Worm (Caenorhabditis elegans) whole organism, L3 larva: ENCODE data around the gene F38E9.6.

Experiments used
- R02D3.7 ChIP-seq: fragments of 150-350 bp; optimal IDR thresholded peaks from 2 replicates; lab custom pipeline; 2014; ENCODE audit warnings: missing biosample characterization, missing genetic modification characterization
- ZK546.5 ChIP-seq: sonication (generic microtip); optimal IDR thresholded peaks from 2 replicates; lab custom pipeline; 2017; ENCODE audit warnings: missing biosample characterization, missing genetic modification characterization
- aly-2 ChIP-seq: fragments of 150-350 bp; optimal IDR thresholded peaks from 2 replicates; lab custom pipeline; 2014; ENCODE audit warnings: missing biosample characterization, missing genetic modification characterization
- ama-1 ChIP-seq: fragments of 150-350 bp; optimal IDR thresholded peaks from 2 replicates; lab custom pipeline; 2018
- ceh-16 ChIP-seq: sonication (generic microtip); optimal IDR thresholded peaks from 2 replicates; lab custom pipeline; 2017; ENCODE audit warnings: missing biosample characterization, missing genetic modification characterization
- ceh-28 ChIP-seq: fragments of 150-350 bp; optimal IDR thresholded peaks from 2 replicates; lab custom pipeline; 2014; ENCODE audit warnings: missing biosample characterization, missing genetic modification reagents, missing genetic modification characterization
- ceh-82 ChIP-seq: fragments of 150-350 bp; optimal IDR thresholded peaks from 2 replicates; lab custom pipeline; 2014; ENCODE audit warnings: missing biosample characterization, missing genetic modification characterization
- ceh-9 ChIP-seq: sonication (generic microtip); optimal IDR thresholded peaks from 2 replicates; lab custom pipeline; 2018; ENCODE audit warnings: missing biosample characterization, missing genetic modification characterization
- daf-12 ChIP-seq: fragments of 150-350 bp; optimal IDR thresholded peaks from 2 replicates; lab custom pipeline; 2014; ENCODE audit warnings: missing biosample characterization, missing genetic modification reagents, missing genetic modification characterization
- egl-27 ChIP-seq: sonication (generic microtip); optimal IDR thresholded peaks from 4 replicates; lab custom pipeline; 2017; ENCODE audit warnings: missing biosample characterization, missing genetic modification reagents, missing genetic modification characterization
- egl-5 ChIP-seq: fragments of 150-350 bp; optimal IDR thresholded peaks from 2 replicates; lab custom pipeline; 2017; ENCODE audit warnings: missing biosample characterization, missing genetic modification reagents, missing genetic modification characterization, inconsistent platforms
- elt-1 ChIP-seq: fragments of 150-350 bp; optimal IDR thresholded peaks from 2 replicates; lab custom pipeline; 2014; ENCODE audit warnings: missing biosample characterization, missing genetic modification characterization
- elt-2 ChIP-seq: sonication (generic microtip); optimal IDR thresholded peaks from 2 replicates; lab custom pipeline; 2016; ENCODE audit warnings: missing genetic modification reagents, mild to moderate bottlenecking, missing genetic modification characterization, missing compliant biosample characterization
- elt-3 ChIP-seq, 3 experiments: fragments of 150-350 bp in 1 of 3; sonication (generic microtip) in 2 of 3; optimal IDR thresholded peaks; 2 replicates in 2 of 3; 4 replicates in 1 of 3; lab custom pipeline; 2014 to 2017; ENCODE audit warnings: missing biosample characterization in 3 of 3, missing genetic modification characterization in 3 of 3
- eor-1 ChIP-seq, 2 experiments: fragments of 150-350 bp; optimal IDR thresholded peaks; 2 replicates each; lab custom pipeline; 2014 to 2018; ENCODE audit warnings: missing biosample characterization in 2 of 2, missing genetic modification characterization in 2 of 2
- fkh-10 ChIP-seq: sonication (generic microtip); optimal IDR thresholded peaks from 2 replicates; lab custom pipeline; 2017; ENCODE audit warnings: missing biosample characterization, missing genetic modification reagents, missing genetic modification characterization
- fkh-2 ChIP-seq: fragments of 150-350 bp; optimal IDR thresholded peaks from 2 replicates; lab custom pipeline; 2014; ENCODE audit warnings: missing biosample characterization, missing genetic modification reagents, missing genetic modification characterization
- fos-1 ChIP-seq: fragments of 150-350 bp; optimal IDR thresholded peaks from 2 replicates; lab custom pipeline; 2014; ENCODE audit warnings: missing biosample characterization, missing genetic modification characterization
- hmg-11 ChIP-seq: sonication (generic microtip); optimal IDR thresholded peaks from 2 replicates; lab custom pipeline; 2016; ENCODE audit warnings: missing genetic modification characterization, missing compliant biosample characterization
- jun-1 ChIP-seq: fragments of 150-350 bp; optimal IDR thresholded peaks from 2 replicates; lab custom pipeline; 2014; ENCODE audit warnings: missing biosample characterization, missing genetic modification reagents, missing genetic modification characterization
- lin-15B ChIP-seq: fragments of 150-350 bp; optimal IDR thresholded peaks from 2 replicates; lab custom pipeline; 2014; ENCODE audit warnings: missing biosample characterization, missing genetic modification characterization
- lin-39 ChIP-seq: fragments of 150-350 bp; optimal IDR thresholded peaks from 2 replicates; lab custom pipeline; 2018; ENCODE audit warnings: missing biosample characterization, missing genetic modification reagents, missing genetic modification characterization
- lsy-12 ChIP-seq: sonication (generic microtip); optimal IDR thresholded peaks from 2 replicates; lab custom pipeline; 2016; ENCODE audit warnings: mild to moderate bottlenecking, missing genetic modification characterization, missing compliant biosample characterization
- mdl-1 ChIP-seq: fragments of 150-350 bp; optimal IDR thresholded peaks from 2 replicates; lab custom pipeline; 2014; ENCODE audit warnings: missing biosample characterization, missing genetic modification characterization
- mml-1 ChIP-seq: fragments of 150-350 bp; sonication (generic microtip); optimal IDR thresholded peaks from 3 replicates; lab custom pipeline; 2014; ENCODE audit warnings: missing biosample characterization, missing genetic modification characterization
- nfya-1 ChIP-seq: sonication (generic microtip); optimal IDR thresholded peaks from 2 replicates; lab custom pipeline; 2017; ENCODE audit warnings: missing genetic modification characterization, mild to moderate bottlenecking, missing compliant biosample characterization, antibody characterized with exemption, moderate library complexity; ENCODE audit not compliant: insufficient read depth
- nhr-11 ChIP-seq: fragments of 150-350 bp; optimal IDR thresholded peaks from 2 replicates; lab custom pipeline; 2014; ENCODE audit warnings: missing biosample characterization, missing genetic modification characterization
- nhr-12 ChIP-seq: fragments of 150-350 bp; optimal IDR thresholded peaks from 2 replicates; lab custom pipeline; 2014; ENCODE audit warnings: missing biosample characterization, missing genetic modification characterization
- nhr-23 ChIP-seq: fragments of 150-350 bp; optimal IDR thresholded peaks from 2 replicates; lab custom pipeline; 2014; ENCODE audit warnings: missing biosample characterization, missing genetic modification reagents, missing genetic modification characterization
- nhr-237 ChIP-seq: fragments of 150-350 bp; optimal IDR thresholded peaks from 2 replicates; lab custom pipeline; 2014; ENCODE audit warnings: missing biosample characterization, missing genetic modification characterization
- nhr-25 ChIP-seq: sonication (generic microtip); optimal IDR thresholded peaks from 2 replicates; lab custom pipeline; 2017; ENCODE audit warnings: missing biosample characterization, missing genetic modification characterization
- nhr-28 ChIP-seq: fragments of 150-350 bp; optimal IDR thresholded peaks from 2 replicates; lab custom pipeline; 2014; ENCODE audit warnings: missing biosample characterization, missing genetic modification characterization
- nhr-43 ChIP-seq: sonication (generic microtip); optimal IDR thresholded peaks from 2 replicates; lab custom pipeline; 2016; ENCODE audit warnings: mild to moderate bottlenecking, missing genetic modification characterization, missing compliant biosample characterization; ENCODE audit not compliant: poor library complexity, severe bottlenecking
- nhr-67 ChIP-seq: fragments of 150-350 bp; optimal IDR thresholded peaks from 2 replicates; lab custom pipeline; 2014; ENCODE audit warnings: missing biosample characterization, missing genetic modification characterization
- nhr-76 ChIP-seq: fragments of 150-350 bp; sonication (generic microtip); optimal IDR thresholded peaks from 5 replicates; lab custom pipeline; 2014; ENCODE audit warnings: missing biosample characterization, missing genetic modification characterization
- nhr-77 ChIP-seq: fragments of 150-350 bp; optimal IDR thresholded peaks from 2 replicates; lab custom pipeline; 2014; ENCODE audit warnings: missing biosample characterization, missing genetic modification characterization
- pha-4 ChIP-seq: fragments of 150-350 bp; optimal IDR thresholded peaks from 2 replicates; lab custom pipeline; 2014; ENCODE audit warnings: missing biosample characterization, missing genetic modification reagents, missing genetic modification characterization
- pqm-1 ChIP-seq: fragments of 150-350 bp; optimal IDR thresholded peaks from 2 replicates; lab custom pipeline; 2017; ENCODE audit warnings: missing biosample characterization, missing genetic modification characterization, inconsistent platforms
- sea-2 ChIP-seq: fragments of 150-350 bp; sonication (generic microtip); optimal IDR thresholded peaks from 4 replicates; lab custom pipeline; 2014; ENCODE audit warnings: missing biosample characterization, missing genetic modification reagents, missing genetic modification characterization
- skn-1 ChIP-seq: fragments of 150-350 bp; optimal IDR thresholded peaks from 2 replicates; lab custom pipeline; 2014; ENCODE audit warnings: missing biosample characterization, missing genetic modification characterization
- snpc-4 ChIP-seq: fragments of 150-350 bp; optimal IDR thresholded peaks from 2 replicates; lab custom pipeline; 2014; ENCODE audit warnings: missing biosample characterization, missing genetic modification characterization
- tbx-2 ChIP-seq: sonication (generic microtip); optimal IDR thresholded peaks from 2 replicates; lab custom pipeline; 2016; ENCODE audit warnings: mild to moderate bottlenecking, missing genetic modification characterization, missing compliant biosample characterization
- unc-39 ChIP-seq: sonication (generic microtip); optimal IDR thresholded peaks from 4 replicates; lab custom pipeline; 2017; ENCODE audit warnings: missing biosample characterization, missing genetic modification characterization
- unc-62 ChIP-seq: fragments of 150-350 bp; sonication (generic microtip); optimal IDR thresholded peaks from 4 replicates; lab custom pipeline; 2014; ENCODE audit warnings: missing biosample characterization, missing genetic modification reagents, missing genetic modification characterization
- zag-1 ChIP-seq: fragments of 150-350 bp; optimal IDR thresholded peaks from 2 replicates; lab custom pipeline; 2014; ENCODE audit warnings: missing biosample characterization, missing genetic modification characterization
- ztf-11 ChIP-seq: fragments of 150-350 bp; optimal IDR thresholded peaks from 2 replicates; lab custom pipeline; 2014; ENCODE audit warnings: missing biosample characterization, missing genetic modification characterization
- ztf-4 ChIP-seq: fragments of 150-350 bp; optimal IDR thresholded peaks from 2 replicates; lab custom pipeline; 2014; ENCODE audit warnings: missing biosample characterization, missing genetic modification characterization

Gene F38E9.6

ce11 chrX:16440949-16441348, 8.7 kb downstream of the F38E9.6 start:
- no peak for TF ChIP-seq nhr-28 (tag; lab: Kevin White, UChicago)
- TF ChIP-seq elt-3 (tag; optimal IDR thresholded peaks at IDR 0.05; lab: Kevin White, UChicago): no peak
- TF ChIP-seq mml-1 (tag; lab: Kevin White, UChicago): no peak
- TF ChIP-seq unc-62 (GFP tag; lab: Kevin White, UChicago): no peak
- TF ChIP-seq jun-1: no peak
- no peak for TF ChIP-seq unc-39 (tag; lab: Kevin White, UChicago)
- no peak for TF ChIP-seq R02D3.7 (tag; lab: Kevin White, UChicago)
- TF ChIP-seq zag-1: no peak
- no peak for TF ChIP-seq nhr-237 (tag; lab: Kevin White, UChicago)
- no peak for TF ChIP-seq ceh-82
- no peak for TF ChIP-seq pha-4

- no peak for TF ChIP-seq nfya-1 (tag; lab: Kevin White, UChicago)
- no peak for TF ChIP-seq aly-2 (tag; lab: Kevin White, UChicago)
- TF ChIP-seq nhr-77: no peak
- TF ChIP-seq pha-4: no peak
- no peak for TF ChIP-seq zag-1
- TF ChIP-seq nhr-67 (tag; lab: Kevin White, UChicago): no peak
- no peak for TF ChIP-seq ceh-16
- TF ChIP-seq ceh-9 (tag; lab: Kevin White, UChicago): no peak
- TF ChIP-seq ztf-4: no peak
- TF ChIP-seq fos-1 (tag; lab: Kevin White, UChicago): no peak
- no peak for TF ChIP-seq nhr-23 (tag; lab: Kevin White, UChicago)
- TF ChIP-seq egl-27 (tag; lab: Kevin White, UChicago): no peak
- no peak for TF ChIP-seq lin-15B (tag; lab: Kevin White, UChicago)
- no peak for TF ChIP-seq nhr-12 (tag; lab: Kevin White, UChicago)
These were observed 11.4 kb downstream of the F38E9.6 start for ce11 chrX:16443657-16444056.

- TF ChIP-seq hmg-11 (peak; percentile 90), snpc-4 (peak; percentile 66), nhr-23 (tag; lab: Kevin White, UChicago) (peak; percentile 56), ceh-9 (tag; lab: Kevin White, UChicago) (no peak), nhr-67 (tag; lab: Kevin White, UChicago) (no peak), lin-39 (tag; lab: Kevin White, UChicago) (peak; percentile 79), zag-1 (no peak), sea-2 (no peak), mdl-1 (tag; lab: Kevin White, UChicago) (peak; percentile 40), fkh-10 (GFP tag; lab: Kevin White, UChicago) (no peak), ceh-16 (no peak), nhr-43 (no peak), nhr-25 (tag; lab: Kevin White, UChicago) (peak; percentile 35), ztf-4 (peak; percentile 8), jun-1 (peak; percentile 9), fos-1 (tag; lab: Kevin White, UChicago) (no peak), unc-39 (tag; lab: Kevin White, UChicago) (no peak), aly-2 (tag; lab: Kevin White, UChicago) (no peak), eor-1 (tag; optimal IDR thresholded peaks at IDR 0.05; lab: Kevin White, UChicago) (no peak), nhr-76 (tag; lab: Kevin White, UChicago) (no peak), pqm-1 (tag; lab: Kevin White, UChicago) (peak; percentile 48), nfya-1 (tag; lab: Kevin White, UChicago) (peak; percentile 80), elt-3 (tag; optimal IDR thresholded peaks at IDR 0.05; lab: Kevin White, UChicago) (no peak), nhr-77 (no peak), lin-15B (tag; lab: Kevin White, UChicago) (peak; percentile 47), elt-2 (tag; lab: Kevin White, UChicago) (peak; percentile 61), ceh-82 (no peak), ceh-28 (tag; lab: Kevin White, UChicago) (no peak), R02D3.7 (tag; lab: Kevin White, UChicago) (no peak), nhr-237 (tag; lab: Kevin White, UChicago) (no peak), ama-1 (peak; percentile 6), ZK546.5 (no peak), lsy-12 (peak; percentile 70), fkh-2 (no peak), tbx-2 (tag; lab: Kevin White, UChicago) (peak; percentile 40), elt-1 (tag; lab: Kevin White, UChicago) (peak; percentile 39), pha-4 (peak; percentile 87), daf-12 (tag; lab: Kevin White, UChicago) (no peak), egl-27 (tag; lab: Kevin White, UChicago) (no peak), nhr-12 (tag; lab: Kevin White, UChicago) (no peak), unc-62 (GFP tag; lab: Kevin White, UChicago) (peak; percentile 63), egl-5 (tag; lab: Kevin White, UChicago) (peak; percentile 88), nhr-28 (tag; lab: Kevin White, UChicago) (no peak), nhr-11 (tag; lab: Kevin White, UChicago) (no peak), ztf-11 (no peak), mml-1 (tag; lab: Kevin White, UChicago) (no peak), skn-1 (tag; lab: Kevin White, UChicago) (no peak)
These were observed 13.6 kb downstream of the F38E9.6 start, which contains the start of gene twf-2 for ce11 chrX:16445793-16446248. TSS of gene twf-2 (plus strand) at chrX:16446197.
